Worm (Caenorhabditis elegans): Measurements from ENCODE around the gene F47B10.4.

DNA sequence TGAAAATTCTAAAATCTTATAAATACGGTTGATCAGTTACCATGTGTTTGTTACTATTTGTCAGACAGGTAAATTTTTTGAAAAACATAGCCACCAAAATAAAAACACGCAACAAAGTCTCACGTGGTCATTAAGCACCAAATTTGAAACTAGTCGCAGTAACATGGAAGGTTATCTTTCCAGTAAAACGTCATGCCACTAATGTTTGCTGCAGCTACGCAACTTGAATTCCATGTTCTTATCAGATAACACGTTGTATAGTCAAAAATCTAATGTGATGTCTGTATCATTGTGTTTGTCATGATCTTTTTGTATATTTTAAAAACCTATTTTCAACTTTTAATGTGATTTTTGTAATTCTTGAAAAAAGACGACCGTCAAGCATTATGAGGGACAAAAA is 10.7 kb downstream of the F47B10.4 start:
- TF ChIP-seq him-1 (tag; optimal IDR thresholded peaks at IDR 0.05) (no peak), W03F9.2 (tag; optimal IDR thresholded peaks at IDR 0.05) (no peak), dao-5 (tag; optimal IDR thresholded peaks at IDR 0.05) (no peak)

Measured in whole organism, L4/young adult.